Worm (Caenorhabditis elegans) whole organism, L3 larva: ENCODE results near the gene srbc-40.

Experiments
- R02D3.7 ChIP-seq: fragments of 150-350 bp; optimal IDR thresholded peaks from 2 replicates; lab custom pipeline; 2014; ENCODE audit warnings: missing biosample characterization, missing genetic modification characterization
- ZK546.5 ChIP-seq: sonication (generic microtip); optimal IDR thresholded peaks from 2 replicates; lab custom pipeline; 2017; ENCODE audit warnings: missing biosample characterization, missing genetic modification characterization
- aly-2 ChIP-seq: fragments of 150-350 bp; optimal IDR thresholded peaks from 2 replicates; lab custom pipeline; 2014; ENCODE audit warnings: missing biosample characterization, missing genetic modification characterization
- ama-1 ChIP-seq: fragments of 150-350 bp; optimal IDR thresholded peaks from 2 replicates; lab custom pipeline; 2018
- ceh-16 ChIP-seq: sonication (generic microtip); optimal IDR thresholded peaks from 2 replicates; lab custom pipeline; 2017; ENCODE audit warnings: missing biosample characterization, missing genetic modification characterization
- ceh-9 ChIP-seq: sonication (generic microtip); optimal IDR thresholded peaks from 2 replicates; lab custom pipeline; 2018; ENCODE audit warnings: missing biosample characterization, missing genetic modification characterization
- daf-12 ChIP-seq: fragments of 150-350 bp; optimal IDR thresholded peaks from 2 replicates; lab custom pipeline; 2014; ENCODE audit warnings: missing biosample characterization, missing genetic modification reagents, missing genetic modification characterization
- elt-2 ChIP-seq: sonication (generic microtip); optimal IDR thresholded peaks from 2 replicates; lab custom pipeline; 2016; ENCODE audit warnings: missing genetic modification reagents, mild to moderate bottlenecking, missing genetic modification characterization, missing compliant biosample characterization
- elt-3 ChIP-seq, 3 experiments: fragments of 150-350 bp in 1 of 3; sonication (generic microtip) in 2 of 3; optimal IDR thresholded peaks; 2 replicates in 2 of 3; 4 replicates in 1 of 3; lab custom pipeline; 2014 to 2017; ENCODE audit warnings: missing biosample characterization in 3 of 3, missing genetic modification characterization in 3 of 3
- eor-1 ChIP-seq, 2 experiments: fragments of 150-350 bp; optimal IDR thresholded peaks; 2 replicates each; lab custom pipeline; 2014 to 2018; ENCODE audit warnings: missing biosample characterization in 2 of 2, missing genetic modification characterization in 2 of 2
- fkh-10 ChIP-seq: sonication (generic microtip); optimal IDR thresholded peaks from 2 replicates; lab custom pipeline; 2017; ENCODE audit warnings: missing biosample characterization, missing genetic modification reagents, missing genetic modification characterization
- fkh-2 ChIP-seq: fragments of 150-350 bp; optimal IDR thresholded peaks from 2 replicates; lab custom pipeline; 2014; ENCODE audit warnings: missing biosample characterization, missing genetic modification reagents, missing genetic modification characterization
- fos-1 ChIP-seq: fragments of 150-350 bp; optimal IDR thresholded peaks from 2 replicates; lab custom pipeline; 2014; ENCODE audit warnings: missing biosample characterization, missing genetic modification characterization
- jun-1 ChIP-seq: fragments of 150-350 bp; optimal IDR thresholded peaks from 2 replicates; lab custom pipeline; 2014; ENCODE audit warnings: missing biosample characterization, missing genetic modification reagents, missing genetic modification characterization
- lin-15B ChIP-seq: fragments of 150-350 bp; optimal IDR thresholded peaks from 2 replicates; lab custom pipeline; 2014; ENCODE audit warnings: missing biosample characterization, missing genetic modification characterization
- lin-39 ChIP-seq: fragments of 150-350 bp; optimal IDR thresholded peaks from 2 replicates; lab custom pipeline; 2018; ENCODE audit warnings: missing biosample characterization, missing genetic modification reagents, missing genetic modification characterization
- lsy-12 ChIP-seq: sonication (generic microtip); optimal IDR thresholded peaks from 2 replicates; lab custom pipeline; 2016; ENCODE audit warnings: mild to moderate bottlenecking, missing genetic modification characterization, missing compliant biosample characterization
- mml-1 ChIP-seq: fragments of 150-350 bp; sonication (generic microtip); optimal IDR thresholded peaks from 3 replicates; lab custom pipeline; 2014; ENCODE audit warnings: missing biosample characterization, missing genetic modification characterization
- nfya-1 ChIP-seq: sonication (generic microtip); optimal IDR thresholded peaks from 2 replicates; lab custom pipeline; 2017; ENCODE audit warnings: missing genetic modification characterization, mild to moderate bottlenecking, missing compliant biosample characterization, antibody characterized with exemption, moderate library complexity; ENCODE audit not compliant: insufficient read depth
- nhr-11 ChIP-seq: fragments of 150-350 bp; optimal IDR thresholded peaks from 2 replicates; lab custom pipeline; 2014; ENCODE audit warnings: missing biosample characterization, missing genetic modification characterization
- nhr-12 ChIP-seq: fragments of 150-350 bp; optimal IDR thresholded peaks from 2 replicates; lab custom pipeline; 2014; ENCODE audit warnings: missing biosample characterization, missing genetic modification characterization
- nhr-23 ChIP-seq: fragments of 150-350 bp; optimal IDR thresholded peaks from 2 replicates; lab custom pipeline; 2014; ENCODE audit warnings: missing biosample characterization, missing genetic modification reagents, missing genetic modification characterization
- nhr-237 ChIP-seq: fragments of 150-350 bp; optimal IDR thresholded peaks from 2 replicates; lab custom pipeline; 2014; ENCODE audit warnings: missing biosample characterization, missing genetic modification characterization
- nhr-25 ChIP-seq: sonication (generic microtip); optimal IDR thresholded peaks from 2 replicates; lab custom pipeline; 2017; ENCODE audit warnings: missing biosample characterization, missing genetic modification characterization
- nhr-28 ChIP-seq: fragments of 150-350 bp; optimal IDR thresholded peaks from 2 replicates; lab custom pipeline; 2014; ENCODE audit warnings: missing biosample characterization, missing genetic modification characterization
- nhr-43 ChIP-seq: sonication (generic microtip); optimal IDR thresholded peaks from 2 replicates; lab custom pipeline; 2016; ENCODE audit warnings: mild to moderate bottlenecking, missing genetic modification characterization, missing compliant biosample characterization; ENCODE audit not compliant: poor library complexity, severe bottlenecking
- nhr-67 ChIP-seq: fragments of 150-350 bp; optimal IDR thresholded peaks from 2 replicates; lab custom pipeline; 2014; ENCODE audit warnings: missing biosample characterization, missing genetic modification characterization
- nhr-76 ChIP-seq: fragments of 150-350 bp; sonication (generic microtip); optimal IDR thresholded peaks from 5 replicates; lab custom pipeline; 2014; ENCODE audit warnings: missing biosample characterization, missing genetic modification characterization
- nhr-77 ChIP-seq: fragments of 150-350 bp; optimal IDR thresholded peaks from 2 replicates; lab custom pipeline; 2014; ENCODE audit warnings: missing biosample characterization, missing genetic modification characterization
- pha-4 ChIP-seq: fragments of 150-350 bp; optimal IDR thresholded peaks from 2 replicates; lab custom pipeline; 2014; ENCODE audit warnings: missing biosample characterization, missing genetic modification reagents, missing genetic modification characterization
- pqm-1 ChIP-seq: fragments of 150-350 bp; optimal IDR thresholded peaks from 2 replicates; lab custom pipeline; 2017; ENCODE audit warnings: missing biosample characterization, missing genetic modification characterization, inconsistent platforms
- sea-2 ChIP-seq: fragments of 150-350 bp; sonication (generic microtip); optimal IDR thresholded peaks from 4 replicates; lab custom pipeline; 2014; ENCODE audit warnings: missing biosample characterization, missing genetic modification reagents, missing genetic modification characterization
- skn-1 ChIP-seq: fragments of 150-350 bp; optimal IDR thresholded peaks from 2 replicates; lab custom pipeline; 2014; ENCODE audit warnings: missing biosample characterization, missing genetic modification characterization
- tbx-2 ChIP-seq: sonication (generic microtip); optimal IDR thresholded peaks from 2 replicates; lab custom pipeline; 2016; ENCODE audit warnings: mild to moderate bottlenecking, missing genetic modification characterization, missing compliant biosample characterization
- unc-39 ChIP-seq: sonication (generic microtip); optimal IDR thresholded peaks from 4 replicates; lab custom pipeline; 2017; ENCODE audit warnings: missing biosample characterization, missing genetic modification characterization
- unc-62 ChIP-seq: fragments of 150-350 bp; sonication (generic microtip); optimal IDR thresholded peaks from 4 replicates; lab custom pipeline; 2014; ENCODE audit warnings: missing biosample characterization, missing genetic modification reagents, missing genetic modification characterization
- zag-1 ChIP-seq: fragments of 150-350 bp; optimal IDR thresholded peaks from 2 replicates; lab custom pipeline; 2014; ENCODE audit warnings: missing biosample characterization, missing genetic modification characterization
- ztf-4 ChIP-seq: fragments of 150-350 bp; optimal IDR thresholded peaks from 2 replicates; lab custom pipeline; 2014; ENCODE audit warnings: missing biosample characterization, missing genetic modification characterization

srbc-40 gene

ce11 chrV:724470-724890 is 4.8 kb upstream of the srbc-40 start:
- TF ChIP-seq lsy-12 (tag; lab: Kevin White, UChicago) (no peak), skn-1 (tag; lab: Kevin White, UChicago) (peak; percentile 8), pqm-1 (tag; lab: Kevin White, UChicago) (no peak), eor-1 (tag; optimal IDR thresholded peaks at IDR 0.05; lab: Kevin White, UChicago) (no peak), daf-12 (tag; lab: Kevin White, UChicago) (no peak), lin-39 (tag; lab: Kevin White, UChicago) (no peak), ama-1 (lab: Kevin White, UChicago) (peak; percentile 97), ZK546.5 (tag; lab: Kevin White, UChicago) (no peak)
- TF ChIP-seq, all 47 proteins: peak for 2

ce11 chrV:723895-724352 is 4.3 kb upstream of the srbc-40 start, which contains the start of gene fbxb-72:
TSS of gene fbxb-72 (minus strand) at chrV:723952.
- TF ChIP-seq nhr-25 (tag; lab: Kevin White, UChicago) (peak; percentile 3), zag-1 (no peak), pha-4 (tag; lab: Kevin White, UChicago) (peak; percentile 55), skn-1 (tag; lab: Kevin White, UChicago) (peak; percentile 94), ceh-9 (tag; lab: Kevin White, UChicago) (no peak), fkh-10 (GFP tag; lab: Kevin White, UChicago) (no peak), nfya-1 (tag; lab: Kevin White, UChicago) (peak; percentile 68), nhr-77 (tag; lab: Kevin White, UChicago) (peak; percentile 51), nhr-67 (tag; lab: Kevin White, UChicago) (peak; percentile 14), lin-39 (tag; lab: Kevin White, UChicago) (peak; percentile 37), nhr-11 (peak; percentile 2), ztf-4 (peak; percentile 66), unc-62 (no peak), nhr-28 (tag; lab: Kevin White, UChicago) (peak; percentile 36), ama-1 (lab: Kevin White, UChicago) (peak; percentile 99), nhr-237 (tag; lab: Kevin White, UChicago) (no peak), aly-2 (tag; lab: Kevin White, UChicago) (peak; percentile 93), nhr-12 (no peak), ZK546.5 (tag; lab: Kevin White, UChicago) (no peak), R02D3.7 (tag; lab: Kevin White, UChicago) (peak; percentile 24), elt-3 (tag; optimal IDR thresholded peaks at IDR 0.05; lab: Kevin White, UChicago) (peak in 1 of 3 experiments; percentile 4), elt-2 (tag; lab: Kevin White, UChicago) (peak; percentile 76), ceh-16 (no peak), fkh-2 (tag; lab: Kevin White, UChicago) (no peak), jun-1 (tag; lab: Kevin White, UChicago) (peak; percentile 59), pqm-1 (tag; lab: Kevin White, UChicago) (peak; percentile 94), lin-15B (tag; lab: Kevin White, UChicago) (no peak), nhr-76 (peak; percentile 43), daf-12 (tag; lab: Kevin White, UChicago) (no peak), nhr-43 (tag; lab: Kevin White, UChicago) (peak; percentile 97), tbx-2 (tag; lab: Kevin White, UChicago) (peak; percentile 85), lsy-12 (tag; lab: Kevin White, UChicago) (peak; percentile 49), mml-1 (tag; lab: Kevin White, UChicago) (no peak), nhr-23 (tag; lab: Kevin White, UChicago) (peak; percentile 78)

ce11 chrV:722889-723288 is 3.3 kb upstream of the srbc-40 start:
- TF ChIP-seq ZK546.5 (tag; lab: Kevin White, UChicago): no peak
- TF ChIP-seq nhr-77 (tag; lab: Kevin White, UChicago): no peak
- no peak for TF ChIP-seq ceh-16
- TF ChIP-seq fkh-10 (GFP tag; lab: Kevin White, UChicago): no peak
- no peak for TF ChIP-seq sea-2
- no peak for TF ChIP-seq ztf-4
- TF ChIP-seq nhr-23 (tag; lab: Kevin White, UChicago): no peak
- TF ChIP-seq pqm-1 (tag; lab: Kevin White, UChicago): no peak
- TF ChIP-seq eor-1 (tag; optimal IDR thresholded peaks at IDR 0.05; lab: Kevin White, UChicago): no peak
- no peak for TF ChIP-seq aly-2 (tag; lab: Kevin White, UChicago)
- no peak for TF ChIP-seq fos-1 (tag; lab: Kevin White, UChicago)
- TF ChIP-seq unc-62: no peak
- TF ChIP-seq lin-39 (tag; lab: Kevin White, UChicago): no peak
- TF ChIP-seq unc-39 (tag; lab: Kevin White, UChicago): no peak
- no peak for TF ChIP-seq lsy-12 (tag; lab: Kevin White, UChicago)
- TF ChIP-seq nhr-237 (tag; lab: Kevin White, UChicago): no peak
- TF ChIP-seq, all 47 proteins: peak for 0
